Worm (Caenorhabditis elegans) whole organism, L2 larva: ENCODE results near the gene ttr-47.

Source experiments
- dmd-4 ChIP-seq: sonication (generic microtip); optimal IDR thresholded peaks from 2 replicates; lab custom pipeline; 2017; ENCODE audit warnings: missing biosample characterization, missing genetic modification characterization
- egl-27 ChIP-seq: sonication (generic microtip); optimal IDR thresholded peaks from 3 replicates; lab custom pipeline; 2017; ENCODE audit warnings: missing biosample characterization, missing genetic modification reagents, missing genetic modification characterization
- elt-3 ChIP-seq: sonication (generic microtip); optimal IDR thresholded peaks from 2 replicates; lab custom pipeline; 2017; ENCODE audit warnings: missing biosample characterization, missing genetic modification characterization
- mbf-1 ChIP-seq: sonication (generic microtip); optimal IDR thresholded peaks from 2 replicates; lab custom pipeline; 2017; ENCODE audit warnings: missing biosample characterization, missing genetic modification characterization
- nhr-12 ChIP-seq: fragments of 150-350 bp; optimal IDR thresholded peaks from 2 replicates; lab custom pipeline; 2014; ENCODE audit warnings: missing biosample characterization, missing genetic modification characterization
- nhr-23 ChIP-seq: fragments of 150-350 bp; optimal IDR thresholded peaks from 2 replicates; lab custom pipeline; 2014; ENCODE audit warnings: missing biosample characterization, missing genetic modification reagents, missing genetic modification characterization
- nhr-77 ChIP-seq: fragments of 150-350 bp; optimal IDR thresholded peaks from 2 replicates; lab custom pipeline; 2014; ENCODE audit warnings: missing biosample characterization, missing genetic modification characterization
- snpc-4 ChIP-seq: fragments of 150-350 bp; optimal IDR thresholded peaks from 2 replicates; lab custom pipeline; 2014; ENCODE audit warnings: missing biosample characterization, missing genetic modification characterization
- unc-62 ChIP-seq: fragments of 150-350 bp; optimal IDR thresholded peaks from 2 replicates; lab custom pipeline; 2014; ENCODE audit warnings: missing biosample characterization, missing genetic modification reagents, missing genetic modification characterization

DNA sequence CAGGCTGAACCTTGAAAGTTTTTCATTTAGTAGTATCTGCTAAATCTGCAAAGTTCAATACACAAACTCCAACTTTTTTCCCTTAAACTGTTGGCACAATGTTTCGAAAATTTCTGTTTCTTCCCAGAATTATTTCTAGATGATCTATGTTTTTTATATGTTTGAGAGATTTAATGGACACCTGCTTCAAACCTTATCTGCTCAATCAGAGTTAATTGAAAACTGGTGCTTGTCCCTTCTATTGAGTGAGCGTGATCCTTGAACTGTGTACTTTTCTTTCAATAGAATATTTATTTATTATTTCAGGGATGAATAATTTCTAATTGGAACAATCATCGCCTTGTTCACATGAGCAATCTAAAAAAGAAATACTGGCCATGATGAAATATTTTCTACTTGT, 24.1 kb upstream of the ttr-47 start, which contains the start of gene frpr-13:
- TF ChIP-seq nhr-12 = no peak
- no peak for TF ChIP-seq unc-62 (GFP tag; lab: Kevin White, UChicago)
- no peak for TF ChIP-seq nhr-23 (tag; lab: Kevin White, UChicago)
- TF ChIP-seq mbf-1 (tag; lab: Kevin White, UChicago) = no peak
- no peak for TF ChIP-seq snpc-4 (tag; lab: Kevin White, UChicago)
- TF ChIP-seq egl-27 (tag; lab: Kevin White, UChicago) = no peak
- TF ChIP-seq dmd-4 (tag; lab: Kevin White, UChicago) = no peak
- no peak for TF ChIP-seq elt-3 (tag; lab: Kevin White, UChicago)
- TF ChIP-seq nhr-77 (tag; lab: Kevin White, UChicago) = no peak
